Worm (Caenorhabditis elegans) whole organism, L4 larva: ENCODE measurements around the gene T13H10.2.

Experiments used
- F44E2.7 ChIP-seq: fragments of 200-800 bp; sonication (Bioruptor generic); IDR thresholded peaks from 2 replicates; pipeline ENCODE4 v2.1.2; 2022; ENCODE audit warnings: missing genetic modification characterization, missing compliant biosample characterization
- F49E8.2 ChIP-seq: sonication (generic microtip); optimal IDR thresholded peaks from 2 replicates; lab custom pipeline; 2016; ENCODE audit warnings: missing compliant biosample characterization, mild to moderate bottlenecking, missing genetic modification characterization, borderline replicate concordance
- Y48G9A.11 ChIP-seq: fragments of 200-800 bp; sonication (Bioruptor generic); IDR thresholded peaks from 2 replicates; pipeline ENCODE4 v1.3.6; 2022; ENCODE audit warnings: missing genetic modification reagents, missing genetic modification characterization, missing compliant biosample characterization
- aha-1 ChIP-seq: fragments of 150-350 bp; peaks from one replicate; lab custom pipeline; 2014; ENCODE audit warnings: missing biosample characterization, missing genetic modification characterization
- ama-1 ChIP-seq: fragments of 150-350 bp; optimal IDR thresholded peaks from 2 replicates; lab custom pipeline; 2014; ENCODE audit warnings: inconsistent platforms, mixed read lengths
- ceh-28 ChIP-seq: fragments of 150-350 bp; optimal IDR thresholded peaks from 2 replicates; lab custom pipeline; 2014; ENCODE audit warnings: missing biosample characterization, missing genetic modification reagents, missing genetic modification characterization
- ceh-32 ChIP-seq: sonication (generic microtip); optimal IDR thresholded peaks from 2 replicates; lab custom pipeline; 2016; ENCODE audit warnings: mild to moderate bottlenecking, missing genetic modification characterization, missing compliant biosample characterization; ENCODE audit not compliant: poor library complexity
- ctbp-1 ChIP-seq: fragments of 200-800 bp; sonication (Bioruptor generic); IDR thresholded peaks from 2 replicates; pipeline ENCODE4 v1.3.6; 2022; ENCODE audit warnings: missing genetic modification reagents, missing genetic modification characterization, missing compliant biosample characterization
- daf-12 ChIP-seq: fragments of 150-350 bp; optimal IDR thresholded peaks from 2 replicates; lab custom pipeline; 2014; ENCODE audit warnings: missing biosample characterization, missing genetic modification reagents, missing genetic modification characterization
- dmd-6 ChIP-seq: fragments of 200-800 bp; sonication (Bioruptor generic); IDR thresholded peaks from 2 replicates; pipeline ENCODE4 v1.3.6; 2022; ENCODE audit warnings: missing genetic modification reagents, missing genetic modification characterization, missing compliant biosample characterization
- dmd-9 ChIP-seq: fragments of 200-800 bp; sonication (Bioruptor generic); IDR thresholded peaks from 2 replicates; pipeline ENCODE4 v1.3.6; 2022; ENCODE audit warnings: missing genetic modification reagents, missing genetic modification characterization, missing compliant biosample characterization
- egl-43 ChIP-seq: fragments of 200-800 bp; sonication (Bioruptor generic); IDR thresholded peaks from 2 replicates; pipeline ENCODE4 v1.3.6; 2022; ENCODE audit warnings: missing genetic modification reagents, missing genetic modification characterization, missing compliant biosample characterization
- fkh-10 ChIP-seq: fragments of 150-350 bp; optimal IDR thresholded peaks from 2 replicates; lab custom pipeline; 2014; ENCODE audit warnings: missing biosample characterization, missing genetic modification reagents, missing genetic modification characterization
- hlh-11 ChIP-seq: fragments of 200-800 bp; sonication (Bioruptor generic); optimal IDR thresholded peaks from 2 replicates; lab custom pipeline; 2018; ENCODE audit warnings: mild to moderate bottlenecking, missing genetic modification characterization, missing compliant biosample characterization
- lim-7 ChIP-seq: fragments of 200-800 bp; sonication (Bioruptor generic); IDR thresholded peaks from 2 replicates; pipeline ENCODE4 v1.3.6; 2022; ENCODE audit warnings: missing genetic modification characterization, missing compliant biosample characterization
- lir-3 ChIP-seq: sonication (generic microtip); optimal IDR thresholded peaks from 2 replicates; lab custom pipeline; 2016; ENCODE audit warnings: mild to moderate bottlenecking, missing genetic modification characterization, missing compliant biosample characterization
- madf-5 ChIP-seq, 2 experiments: fragments of 200-800 bp; sonication (Bioruptor generic); IDR thresholded peaks; 2 replicates each; pipeline ENCODE4 v1.3.6; 2022; ENCODE audit warnings: missing compliant biosample characterization in 2 of 2, missing genetic modification characterization in 2 of 2
- mdl-1 ChIP-seq, 2 experiments: fragments of 150-350 bp in 1 of 2; sonication (generic microtip) in 1 of 2; optimal IDR thresholded peaks; 2 replicates each; lab custom pipeline; 2014 to 2017; ENCODE audit warnings: missing biosample characterization in 2 of 2, missing genetic modification characterization in 2 of 2
- mxl-3 ChIP-seq: fragments of 200-800 bp; sonication (Bioruptor generic); optimal IDR thresholded peaks from 2 replicates; lab custom pipeline; 2018; ENCODE audit warnings: mild to moderate bottlenecking, missing genetic modification characterization, missing compliant biosample characterization
- nhr-102 ChIP-seq: sonication (generic microtip); optimal IDR thresholded peaks from 2 replicates; lab custom pipeline; 2016; ENCODE audit warnings: mild to moderate bottlenecking, missing genetic modification characterization, moderate library complexity, missing compliant biosample characterization
- nhr-11 ChIP-seq: fragments of 150-350 bp; optimal IDR thresholded peaks from 2 replicates; lab custom pipeline; 2014; ENCODE audit warnings: missing biosample characterization, missing genetic modification characterization
- nhr-237 ChIP-seq: sonication (generic microtip); optimal IDR thresholded peaks from 2 replicates; lab custom pipeline; 2017; ENCODE audit warnings: missing biosample characterization, missing genetic modification characterization
- nhr-25 ChIP-seq: sonication (generic microtip); optimal IDR thresholded peaks from 2 replicates; lab custom pipeline; 2017; ENCODE audit warnings: missing genetic modification characterization, mild to moderate bottlenecking, missing compliant biosample characterization, antibody characterized with exemption, moderate library complexity, borderline replicate concordance; ENCODE audit not compliant: insufficient read depth
- nhr-28 ChIP-seq: fragments of 150-350 bp; optimal IDR thresholded peaks from 2 replicates; lab custom pipeline; 2014; ENCODE audit warnings: missing biosample characterization, missing genetic modification characterization
- nhr-42 ChIP-seq: fragments of 200-800 bp; sonication (Bioruptor generic); IDR thresholded peaks from 2 replicates; pipeline ENCODE4 v1.3.6; 2022; ENCODE audit warnings: missing genetic modification characterization, missing compliant biosample characterization
- php-3 ChIP-seq: fragments of 200-800 bp; sonication (Bioruptor generic); IDR thresholded peaks from 2 replicates; pipeline ENCODE4 v1.3.6; 2022; ENCODE audit warnings: missing genetic modification reagents, missing genetic modification characterization, missing compliant biosample characterization
- pqm-1 ChIP-seq: sonication (generic microtip); optimal IDR thresholded peaks from 2 replicates; lab custom pipeline; 2017; ENCODE audit warnings: missing biosample characterization, missing genetic modification characterization
- rbr-2 ChIP-seq: sonication (generic microtip); optimal IDR thresholded peaks from 2 replicates; lab custom pipeline; 2016; ENCODE audit warnings: missing genotype, missing genetic modification characterization, missing compliant biosample characterization
- set-16 ChIP-seq: fragments of 200-800 bp; sonication (Bioruptor generic); IDR thresholded peaks from 2 replicates; pipeline ENCODE4 v1.3.6; 2022; ENCODE audit warnings: missing genetic modification reagents, missing genetic modification characterization, missing compliant biosample characterization
- spr-3 ChIP-seq: fragments of 200-800 bp; sonication (Bioruptor generic); optimal IDR thresholded peaks from 2 replicates; lab custom pipeline; 2018; ENCODE audit warnings: mild to moderate bottlenecking, missing genetic modification characterization, missing compliant biosample characterization
- unc-62 ChIP-seq, 3 experiments: fragments of 150-350 bp in 1 of 3; sonication (generic microtip); optimal IDR thresholded peaks in 2 of 3; peaks in 1 of 3; 1 replicate in 1 of 3; 2 replicates in 2 of 3; lab custom pipeline; 2014 to 2017; ENCODE audit warnings: missing biosample characterization in 3 of 3, missing genetic modification characterization in 3 of 3, missing genetic modification reagents in 3 of 3, missing genotype in 1 of 3
- vab-7 ChIP-seq: fragments of 200-800 bp; sonication (Bioruptor generic); IDR thresholded peaks from 2 replicates; pipeline ENCODE4 v1.3.6; 2022; ENCODE audit warnings: missing genetic modification reagents, missing genetic modification characterization, missing compliant biosample characterization
- zag-1 ChIP-seq: fragments of 150-350 bp; optimal IDR thresholded peaks from 2 replicates; lab custom pipeline; 2014; ENCODE audit warnings: missing biosample characterization, missing genetic modification characterization
- zfp-2 ChIP-seq: sonication (generic microtip); optimal IDR thresholded peaks from 2 replicates; lab custom pipeline; 2016; ENCODE audit warnings: mild to moderate bottlenecking, missing genetic modification characterization, missing compliant biosample characterization

The T13H10.2 gene

DNA sequence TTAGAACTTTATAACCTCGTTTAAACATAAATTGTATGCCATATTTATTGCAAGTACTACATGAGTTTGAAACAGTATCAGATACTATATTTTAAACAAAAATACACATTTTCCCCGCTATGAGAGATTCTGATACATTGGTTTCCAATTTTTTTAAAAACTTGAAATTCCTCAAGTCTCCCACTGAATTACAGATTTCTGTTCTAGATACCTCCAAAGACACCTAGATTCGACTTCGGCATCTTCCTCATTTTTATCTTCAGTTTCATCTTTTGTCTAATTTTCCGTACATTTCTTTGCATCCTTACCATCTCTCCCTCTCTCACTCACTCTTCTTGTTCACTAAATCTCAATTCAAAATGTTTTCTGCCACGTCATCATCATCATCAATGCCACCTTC is at the start of gene T13H10.2:
T13H10.2 (plus strand) TSS at position 301 of the 400 bp plus-strand sequence.
- no peak for TF ChIP-seq nhr-102
- TF ChIP-seq, all 104 proteins: peak for 0

DNA sequence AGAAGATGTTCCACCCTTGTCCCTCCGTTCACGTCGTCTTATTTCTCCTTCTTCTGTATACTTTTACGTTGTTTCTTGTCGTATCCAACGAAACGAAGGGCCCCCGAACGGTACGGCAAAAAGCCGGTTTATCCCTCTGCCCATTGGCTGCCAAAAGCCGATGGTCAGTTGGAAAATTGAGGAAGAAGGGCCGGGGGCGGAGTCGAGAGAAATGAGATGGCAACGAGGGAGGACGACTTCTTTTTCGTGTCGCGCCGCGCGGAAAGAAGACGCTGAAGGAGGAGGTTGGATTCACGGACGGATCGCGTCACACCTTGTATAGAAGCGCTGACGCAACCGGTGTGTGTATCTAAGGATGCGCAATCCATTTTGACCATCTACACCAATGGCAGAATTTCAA is 48.9 kb upstream of the T13H10.2 start:
- TF ChIP-seq egl-43, result 0 out of 2 replicates have a peak, but pooled peaks have one; percentile 10
- TF ChIP-seq unc-62 (GFP tag; optimal IDR thresholded peaks at IDR 0.05 in 1 of 2; lab: Kevin White, UChicago), result peak in 1 of 2 experiments; percentile 46
- no peak for TF ChIP-seq unc-62 (tag; optimal IDR thresholded peaks at IDR 0.05; lab: Kevin White, UChicago)
- TF ChIP-seq aha-1 (tag; lab: Kevin White, UChicago), result peak; percentile 40
- TF ChIP-seq set-16 (GFP tag; lab: Robert Waterston, UW), result peak; percentile 66; the same call in 1 of the 2 replicates
- TF ChIP-seq ama-1 (lab: Kevin White, UChicago), result no peak
- TF ChIP-seq hlh-11 (tag; lab: Kevin White, UChicago), result peak; percentile 18
- no peak for TF ChIP-seq nhr-11 (tag; lab: Kevin White, UChicago)

DNA sequence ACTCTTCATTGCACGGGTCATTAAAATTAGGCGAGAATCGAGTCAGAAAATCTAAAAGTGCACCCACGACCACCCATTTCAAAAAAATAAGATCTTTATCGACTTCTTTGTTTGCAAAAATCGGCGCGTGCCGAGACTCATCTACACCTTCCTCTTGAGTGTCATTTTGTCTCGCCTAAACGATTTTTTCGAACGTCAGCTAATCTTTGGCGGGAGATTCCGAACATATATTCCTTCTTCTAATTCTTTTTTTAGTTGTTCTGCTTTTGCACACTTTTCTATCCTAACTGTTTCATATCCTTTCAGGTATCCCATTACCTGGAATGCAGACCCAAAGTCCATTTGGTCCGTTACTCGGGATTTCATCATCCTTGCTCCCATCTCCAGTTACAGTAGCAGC is 47.8 kb upstream of the T13H10.2 start, which contains the start of gene bed-3:
bed-3 (plus strand) TSS at position 301 of the 400 bp plus-strand sequence.
- TF ChIP-seq zfp-2 (tag; lab: Kevin White, UChicago) (no peak), ceh-28 (no peak), ama-1 (lab: Kevin White, UChicago) (no peak), F44E2.7 (no peak), zag-1 (no peak), nhr-237 (tag; lab: Kevin White, UChicago) (no peak), dmd-9 (GFP tag; lab: Robert Waterston, UW) (no peak), nhr-25 (tag; lab: Kevin White, UChicago) (no peak), unc-62 (GFP tag; optimal IDR thresholded peaks at IDR 0.05 in 1 of 2; lab: Kevin White, UChicago) (no peak), unc-62 (tag; optimal IDR thresholded peaks at IDR 0.05; lab: Kevin White, UChicago) (no peak), dmd-6 (GFP tag; lab: Robert Waterston, UW) (no peak), vab-7 (GFP tag; lab: Robert Waterston, UW) (no peak), ctbp-1 (GFP tag; lab: Robert Waterston, UW) (no peak), F49E8.2 (tag; lab: Kevin White, UChicago) (no peak), fkh-10 (no peak), lim-7 (GFP tag; lab: Robert Waterston, UW) (no peak), daf-12 (tag; lab: Kevin White, UChicago) (no peak)

DNA sequence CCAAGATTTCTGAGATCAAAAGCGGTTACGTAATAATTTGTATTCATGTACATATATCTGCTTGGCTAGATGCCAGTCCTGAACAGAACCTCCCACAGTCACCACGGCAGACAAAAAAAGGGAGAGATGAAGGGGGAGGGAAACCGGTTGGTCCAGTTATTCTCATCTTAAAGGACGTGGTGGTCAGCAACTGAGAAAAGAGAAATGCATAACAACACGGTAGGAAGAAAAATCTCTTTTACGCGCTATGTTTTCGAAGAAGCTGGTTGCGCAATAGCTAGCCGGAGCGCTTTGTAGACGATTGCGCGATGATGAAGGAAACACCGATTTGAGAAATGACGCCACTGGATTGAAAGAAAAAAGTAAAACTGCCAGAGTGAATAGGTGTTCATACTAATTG is 46.0 kb upstream of the T13H10.2 start:
- peak; percentile 37 for TF ChIP-seq hlh-11 (tag; lab: Kevin White, UChicago)
- no peak for TF ChIP-seq madf-5 (GFP tag; IDR thresholded peaks at IDR 0.05; lab: Robert Waterston, UW)
- peak in 1 of 2 experiments; percentile 7 for TF ChIP-seq mdl-1 (tag; optimal IDR thresholded peaks at IDR 0.05; lab: Kevin White, UChicago)
- no peak for TF ChIP-seq set-16 (GFP tag; lab: Robert Waterston, UW)
- TF ChIP-seq rbr-2 (tag; lab: Kevin White, UChicago), result no peak
- TF ChIP-seq mxl-3 (GFP tag; lab: Kevin White, UChicago), result peak; percentile 46
- TF ChIP-seq Y48G9A.11 (GFP tag; lab: Robert Waterston, UW), result no peak
- TF ChIP-seq php-3 (GFP tag; lab: Robert Waterston, UW), result no peak
- TF ChIP-seq nhr-28, result peak; percentile 1

DNA sequence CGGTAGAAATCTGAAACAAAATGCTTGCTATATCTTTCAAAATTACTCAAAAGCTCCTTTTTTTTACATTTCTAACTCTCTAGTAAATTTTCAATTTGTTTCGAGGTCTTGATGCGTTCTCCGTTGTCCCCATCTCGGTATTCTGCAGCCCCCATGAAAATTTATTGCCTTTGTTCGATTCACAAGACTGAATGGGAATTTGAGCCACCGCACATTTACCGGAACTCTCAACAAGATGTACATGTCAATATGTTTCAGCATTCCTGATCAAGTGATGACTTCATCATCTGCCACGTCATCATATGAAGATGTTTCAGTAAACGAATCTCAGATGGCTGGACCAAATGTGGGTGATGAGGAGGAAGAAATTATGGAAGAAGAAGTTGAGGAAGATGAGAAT is 43.6 kb upstream of the T13H10.2 start:
- TF ChIP-seq unc-62 (GFP tag; optimal IDR thresholded peaks at IDR 0.05 in 1 of 2; lab: Kevin White, UChicago) (peak in 1 of 2 experiments; percentile 82), unc-62 (tag; optimal IDR thresholded peaks at IDR 0.05; lab: Kevin White, UChicago) (no peak), php-3 (GFP tag; lab: Robert Waterston, UW) (no peak), lir-3 (no peak), nhr-42 (GFP tag; lab: Robert Waterston, UW) (no peak), dmd-6 (GFP tag; lab: Robert Waterston, UW) (no peak), spr-3 (no peak), pqm-1 (tag; lab: Kevin White, UChicago) (no peak), ceh-32 (tag; lab: Kevin White, UChicago) (no peak), aha-1 (tag; lab: Kevin White, UChicago) (peak; percentile 94)
